Fruit fly (Drosophila melanogaster) whole organism, embryonic: Measurements from ENCODE around the gene Obp99c.

Source experiments
- Blimp-1 ChIP-seq: fragments of 200-800 bp; sonication (Bioruptor generic); optimal IDR thresholded peaks from 3 replicates; lab custom pipeline; 2018; ENCODE audit warnings: missing biosample characterization, missing genetic modification characterization, mild to moderate bottlenecking, moderate library complexity, missing genetic modification reagents
- CG10366 ChIP-seq: fragments of 200-800 bp; sonication (Bioruptor generic); IDR thresholded peaks from 2 replicates; pipeline ENCODE4 v1.3.6; 2022; ENCODE audit warnings: missing biosample characterization, missing genetic modification characterization
- CG11504 ChIP-seq: fragments of 200-800 bp; sonication (Bioruptor generic); optimal IDR thresholded peaks from 3 replicates; lab custom pipeline; 2019; ENCODE audit warnings: missing biosample characterization, mild to moderate bottlenecking, missing genetic modification characterization, moderate library complexity
- CG11696 ChIP-seq: fragments of 200-800 bp; sonication (Bioruptor generic); IDR thresholded peaks from 2 replicates; pipeline ENCODE4 v1.3.6; 2022; ENCODE audit warnings: missing biosample characterization, missing genetic modification characterization
- CG12155 ChIP-seq: fragments of 200-800 bp; sonication (Bioruptor generic); optimal IDR thresholded peaks from 3 replicates; lab custom pipeline; 2016; ENCODE audit warnings: missing biosample characterization, missing genetic modification characterization
- CG1233 ChIP-seq: fragments of 200-800 bp; sonication (Bioruptor generic); optimal IDR thresholded peaks from 4 replicates; lab custom pipeline; 2018; ENCODE audit warnings: missing biosample characterization, mild to moderate bottlenecking, missing genetic modification characterization
- CG12391 ChIP-seq: fragments of 200-800 bp; sonication (Bioruptor generic); optimal IDR thresholded peaks from 3 replicates; lab custom pipeline; 2018; ENCODE audit warnings: missing biosample characterization, mild to moderate bottlenecking, missing genetic modification characterization, moderate library complexity
- CG14014 ChIP-seq: fragments of 200-800 bp; sonication (Bioruptor generic); IDR thresholded peaks from 2 replicates; pipeline ENCODE4 v1.3.6; 2022; ENCODE audit warnings: missing biosample characterization, missing genetic modification characterization
- CG15073 ChIP-seq: fragments of 200-800 bp; sonication (Bioruptor generic); optimal IDR thresholded peaks from 2 replicates; lab custom pipeline; 2016; ENCODE audit warnings: missing biosample characterization, missing genetic modification characterization
- CG16813 ChIP-seq: fragments of 200-800 bp; sonication (Bioruptor generic); IDR thresholded peaks from 3 replicates; pipeline ENCODE4 v1.3.6; 2022; ENCODE audit warnings: missing biosample characterization, missing genetic modification characterization; ENCODE audit not compliant: partially characterized antibody
- CG1792 ChIP-seq: fragments of 200-800 bp; sonication (Bioruptor generic); optimal IDR thresholded peaks from 2 replicates; lab custom pipeline; 2016; ENCODE audit warnings: missing biosample characterization, missing genetic modification characterization
- CG18262 ChIP-seq: fragments of 200-800 bp; optimal IDR thresholded peaks from 3 replicates; lab custom pipeline; 2019; ENCODE audit warnings: missing biosample characterization, mild to moderate bottlenecking, missing genetic modification characterization, moderate library complexity
- CG31388 ChIP-seq: fragments of 200-800 bp; sonication (Bioruptor generic); optimal IDR thresholded peaks from 2 replicates; lab custom pipeline; 2016; ENCODE audit warnings: missing biosample characterization, missing genetic modification characterization
- CG3163 ChIP-seq: fragments of 200-800 bp; sonication (Bioruptor generic); optimal IDR thresholded peaks from 3 replicates; lab custom pipeline; 2016; ENCODE audit warnings: missing biosample characterization, missing genetic modification characterization
- CG3281 ChIP-seq: fragments of 200-800 bp; sonication (Bioruptor generic); optimal IDR thresholded peaks from 3 replicates; lab custom pipeline; 2017; ENCODE audit warnings: missing biosample characterization, mild to moderate bottlenecking, missing genetic modification characterization
- CG4617 ChIP-seq: fragments of 200-800 bp; sonication (Bioruptor generic); optimal IDR thresholded peaks from 3 replicates; lab custom pipeline; 2016; ENCODE audit warnings: missing biosample characterization, missing genetic modification characterization, borderline replicate concordance
- CG4854 ChIP-seq: fragments of 200-800 bp; sonication (Bioruptor generic); optimal IDR thresholded peaks from 2 replicates; lab custom pipeline; 2016; ENCODE audit warnings: missing biosample characterization, missing genetic modification characterization, inconsistent platforms
- CG5245 ChIP-seq: fragments of 200-800 bp; sonication (Bioruptor generic); optimal IDR thresholded peaks from 3 replicates; lab custom pipeline; 2016; ENCODE audit warnings: missing biosample characterization, missing genetic modification characterization
- CG6272 ChIP-seq: fragments of 200-800 bp; sonication (Bioruptor generic); IDR thresholded peaks from 2 replicates; pipeline ENCODE4 v1.3.6; 2022; ENCODE audit warnings: missing biosample characterization, missing genetic modification characterization
- CG6689 ChIP-seq: fragments of 200-800 bp; sonication (Bioruptor generic); IDR thresholded peaks from 2 replicates; pipeline ENCODE4 v1.3.6; 2022; ENCODE audit warnings: missing biosample characterization, missing genetic modification characterization
- CG7556 ChIP-seq: fragments of 200-800 bp; sonication (Bioruptor generic); optimal IDR thresholded peaks from 2 replicates; lab custom pipeline; 2017; ENCODE audit warnings: missing biosample characterization, mild to moderate bottlenecking, missing genetic modification characterization
- CG7987 ChIP-seq: fragments of 200-800 bp; sonication (Bioruptor generic); optimal IDR thresholded peaks from 2 replicates; lab custom pipeline; 2018; ENCODE audit warnings: missing biosample characterization, mild to moderate bottlenecking, missing genetic modification characterization, moderate library complexity
- CG9609 ChIP-seq: fragments of 200-800 bp; sonication (Bioruptor generic); optimal IDR thresholded peaks from 3 replicates; lab custom pipeline; 2016; ENCODE audit warnings: missing biosample characterization, missing genetic modification characterization
- Dek ChIP-seq: fragments of 200-800 bp; sonication (Bioruptor generic); optimal IDR thresholded peaks from 3 replicates; lab custom pipeline; 2019; ENCODE audit warnings: missing biosample characterization, mild to moderate bottlenecking, missing genetic modification characterization, moderate library complexity
- Elba2 ChIP-seq: fragments of 200-800 bp; sonication (Bioruptor generic); optimal IDR thresholded peaks from 3 replicates; lab custom pipeline; 2016; ENCODE audit warnings: missing biosample characterization, missing genetic modification characterization
- HHEX ChIP-seq: fragments of 200-800 bp; sonication (Bioruptor generic); optimal IDR thresholded peaks from 3 replicates; lab custom pipeline; 2017; ENCODE audit warnings: missing biosample characterization, mild to moderate bottlenecking, missing genetic modification characterization, missing genetic modification reagents
- HLH4C ChIP-seq: fragments of 200-800 bp; sonication (Bioruptor generic); IDR thresholded peaks from 3 replicates; pipeline ENCODE4 v1.3.6; 2022; ENCODE audit warnings: missing biosample characterization, missing genetic modification characterization; ENCODE audit not compliant: partially characterized antibody
- Hmr ChIP-seq: fragments of 200-800 bp; sonication (Bioruptor generic); optimal IDR thresholded peaks from 3 replicates; lab custom pipeline; 2017; ENCODE audit warnings: mild to moderate bottlenecking, missing biosample characterization, missing genetic modification reagents, missing genetic modification characterization
- Kr ChIP-seq: fragments of 200-800 bp; sonication (Bioruptor generic); optimal IDR thresholded peaks from 2 replicates; lab custom pipeline; 2017; ENCODE audit warnings: missing biosample characterization, mild to moderate bottlenecking, missing genetic modification characterization
- Lhr ChIP-seq: fragments of 200-800 bp; sonication (Bioruptor generic); optimal IDR thresholded peaks from 3 replicates; lab custom pipeline; 2017; ENCODE audit warnings: mild to moderate bottlenecking, missing biosample characterization, missing genetic modification reagents, missing genetic modification characterization
- Med ChIP-seq: fragments of 200-800 bp; sonication (Bioruptor generic); peaks from one replicate; lab custom pipeline; 2016; ENCODE audit warnings: missing biosample characterization, missing genetic modification characterization, mild to moderate bottlenecking, inconsistent platforms, moderate library complexity
- NFAT ChIP-seq: fragments of 200-800 bp; sonication (Bioruptor generic); IDR thresholded peaks from 2 replicates; pipeline ENCODE4 v1.3.6; 2022; ENCODE audit warnings: missing biosample characterization, missing genetic modification characterization
- NK7.1 ChIP-seq: fragments of 200-800 bp; sonication (Bioruptor generic); optimal IDR thresholded peaks from 3 replicates; lab custom pipeline; 2016; ENCODE audit warnings: missing biosample characterization, missing genetic modification characterization
- Neu2 ChIP-seq: fragments of 200-800 bp; sonication (Bioruptor generic); optimal IDR thresholded peaks from 3 replicates; lab custom pipeline; 2016; ENCODE audit warnings: missing biosample characterization, missing genetic modification characterization, borderline replicate concordance
- Oaz ChIP-seq: fragments of 200-800 bp; sonication (Bioruptor generic); IDR thresholded peaks from 2 replicates; pipeline ENCODE4 v1.3.6; 2022; ENCODE audit warnings: missing biosample characterization, missing genetic modification characterization
- Sry-δ ChIP-seq: fragments of 200-800 bp; sonication (Bioruptor generic); optimal IDR thresholded peaks from 2 replicates; lab custom pipeline; 2016; ENCODE audit warnings: missing biosample characterization, missing genetic modification characterization
- Usf ChIP-seq: fragments of 200-800 bp; sonication (Bioruptor generic); optimal IDR thresholded peaks from 2 replicates; lab custom pipeline; 2017; ENCODE audit warnings: missing genotype, missing biosample characterization, missing genetic modification characterization
- cad ChIP-seq: fragments of >200 bp; optimal IDR thresholded peaks from 2 replicates; lab custom pipeline; 2017; ENCODE audit warnings: missing biosample characterization, missing genetic modification characterization
- cas ChIP-seq: fragments of 200-800 bp; sonication (Bioruptor generic); IDR thresholded peaks from 2 replicates; pipeline ENCODE4 v1.3.6; 2022; ENCODE audit warnings: missing biosample characterization, missing genetic modification characterization
- dysf ChIP-seq: fragments of 200-800 bp; sonication (Bioruptor generic); IDR thresholded peaks from 3 replicates; pipeline ENCODE4 v1.3.6; 2022; ENCODE audit warnings: missing biosample characterization, missing genetic modification characterization
- fd64A ChIP-seq: fragments of 200-800 bp; sonication (Bioruptor generic); optimal IDR thresholded peaks from 3 replicates; lab custom pipeline; 2018; ENCODE audit warnings: missing biosample characterization, mild to moderate bottlenecking, missing genetic modification characterization
- gem ChIP-seq: fragments of 200-800 bp; sonication (Bioruptor generic); optimal IDR thresholded peaks from 2 replicates; lab custom pipeline; 2019; ENCODE audit warnings: missing biosample characterization, mild to moderate bottlenecking, missing genetic modification characterization, moderate library complexity
- gro ChIP-seq: fragments of 200-800 bp; sonication (Bioruptor generic); optimal IDR thresholded peaks from 2 replicates; lab custom pipeline; 2016; ENCODE audit warnings: missing biosample characterization, missing genetic modification characterization
- gsb ChIP-seq: fragments of 200-800 bp; sonication (Bioruptor generic); IDR thresholded peaks from 2 replicates; pipeline ENCODE4 v1.3.6; 2022; ENCODE audit warnings: missing biosample characterization, missing genetic modification characterization
- kay ChIP-seq: fragments of 200-800 bp; sonication (Bioruptor generic); optimal IDR thresholded peaks from 2 replicates; lab custom pipeline; 2016; ENCODE audit warnings: missing biosample characterization, missing genetic modification characterization
- kni ChIP-seq: fragments of 200-800 bp; sonication (Bioruptor generic); optimal IDR thresholded peaks from 3 replicates; lab custom pipeline; 2017; ENCODE audit warnings: mild to moderate bottlenecking, missing biosample characterization, missing genetic modification reagents, missing genetic modification characterization
- mirr ChIP-seq: fragments of 200-800 bp; sonication (Bioruptor generic); optimal IDR thresholded peaks from 3 replicates; lab custom pipeline; 2018; ENCODE audit warnings: missing biosample characterization, mild to moderate bottlenecking, missing genetic modification characterization
- peb ChIP-seq: fragments of 200-800 bp; sonication (Bioruptor generic); IDR thresholded peaks from 2 replicates; pipeline ENCODE4 v1.3.6; 2022; ENCODE audit warnings: missing biosample characterization, missing genetic modification characterization
- pita ChIP-seq: fragments of 200-800 bp; sonication (Bioruptor generic); optimal IDR thresholded peaks from 2 replicates; lab custom pipeline; 2017; ENCODE audit warnings: missing biosample characterization, mild to moderate bottlenecking, missing genetic modification characterization
- scrt ChIP-seq: fragments of 200-800 bp; sonication (Bioruptor generic); optimal IDR thresholded peaks from 2 replicates; lab custom pipeline; 2018; ENCODE audit warnings: missing biosample characterization, mild to moderate bottlenecking, missing genetic modification characterization, moderate library complexity
- sim ChIP-seq: fragments of 200-800 bp; sonication (Bioruptor generic); IDR thresholded peaks from 2 replicates; pipeline ENCODE4 v1.3.6; 2022; ENCODE audit warnings: missing biosample characterization, missing genetic modification characterization
- tup ChIP-seq: fragments of 200-800 bp; sonication (Bioruptor generic); optimal IDR thresholded peaks from 2 replicates; lab custom pipeline; 2016; ENCODE audit warnings: missing biosample characterization, mild to moderate bottlenecking, missing genetic modification characterization, moderate library complexity

The Obp99c gene

DNA sequence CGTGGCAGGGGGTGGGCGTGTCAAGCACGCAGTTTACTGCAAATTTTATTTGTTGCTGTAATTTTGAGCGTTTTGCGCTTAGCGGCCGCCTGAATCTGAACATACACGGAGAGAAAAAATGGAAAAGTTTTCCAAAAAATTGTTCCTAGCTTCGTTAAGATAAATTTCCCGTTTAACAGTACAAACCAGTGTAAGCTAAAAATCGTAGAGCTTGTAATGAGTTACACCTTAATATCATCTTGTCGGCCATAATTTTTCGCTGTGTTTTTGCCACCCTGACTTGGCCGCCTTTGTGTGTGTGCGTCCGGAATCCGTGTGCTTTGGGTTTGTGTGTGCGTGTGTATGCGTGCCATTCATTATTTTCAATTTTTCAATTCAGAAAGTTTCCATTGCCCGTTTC is 37.6 kb downstream of the Obp99c start (continued):
- TF ChIP-seq CG7556 (GFP tag; lab: Kevin White, UChicago) (peak; percentile 60), sim (GFP tag; lab: Robert Waterston, UW) (no peak), kay (GFP tag; lab: Kevin White, UChicago) (no peak), dysf (GFP tag; lab: Robert Waterston, UW) (peak; percentile 45; the same call in 1 of the 3 replicates), CG7987 (GFP tag; lab: Kevin White, UChicago) (no peak), HLH4C (GFP tag; lab: Robert Waterston, UW) (no peak), CG10366 (GFP tag; lab: Robert Waterston, UW) (peak; percentile 18; the same call in 1 of the 2 replicates), pita (GFP tag; lab: Kevin White, UChicago) (no peak), Kr (GFP tag; lab: Kevin White, UChicago) (no peak), CG1792 (GFP tag; lab: Kevin White, UChicago) (no peak), CG12391 (tag; lab: Kevin White, UChicago) (peak; percentile 35), CG4617 (GFP tag; lab: Kevin White, UChicago) (no peak), Elba2 (GFP tag; lab: Kevin White, UChicago) (no peak), CG4854 (GFP tag; lab: Kevin White, UChicago) (no peak), tup (GFP tag; lab: Kevin White, UChicago) (no peak), CG3281 (GFP tag; lab: Kevin White, UChicago) (peak; percentile 56), NFAT (GFP tag; lab: Robert Waterston, UW) (no peak), gsb (GFP tag; lab: Robert Waterston, UW) (no peak), CG14014 (GFP tag; lab: Robert Waterston, UW) (no peak), gro (GFP tag; lab: Kevin White, UChicago) (no peak), Neu2 (no peak), Sry-δ (GFP tag; lab: Kevin White, UChicago) (no peak), NK7.1 (GFP tag; lab: Kevin White, UChicago) (no peak), CG11696 (no peak), gem (tag; lab: Kevin White, UChicago) (peak; percentile 52), Med (peak; percentile 79), Oaz (GFP tag; lab: Robert Waterston, UW) (no peak), CG15073 (GFP tag; lab: Kevin White, UChicago) (no peak), CG11504 (peak; percentile 64), CG9609 (GFP tag; lab: Kevin White, UChicago) (no peak), CG31388 (GFP tag; lab: Kevin White, UChicago) (no peak), CG12155 (GFP tag; lab: Kevin White, UChicago) (no peak), kni (GFP tag; lab: Kevin White, UChicago) (no peak), CG1233 (GFP tag; lab: Kevin White, UChicago) (peak; percentile 14), CG18262 (tag; lab: Kevin White, UChicago) (no peak), cad (no peak), CG3163 (GFP tag; lab: Kevin White, UChicago) (no peak), scrt (peak; percentile 41), HHEX (GFP tag; lab: Kevin White, UChicago) (peak; percentile 29), Lhr (GFP tag; lab: Kevin White, UChicago) (no peak), peb (GFP tag; lab: Robert Waterston, UW) (no peak), CG16813 (GFP tag; lab: Robert Waterston, UW) (no peak), Blimp-1 (GFP tag; lab: Kevin White, UChicago) (peak; percentile 12), CG6272 (GFP tag; lab: Robert Waterston, UW) (no peak), mirr (GFP tag; lab: Kevin White, UChicago) (no peak), CG5245 (GFP tag; lab: Kevin White, UChicago) (no peak), CG6689 (GFP tag; lab: Robert Waterston, UW) (no peak), fd64A (GFP tag; lab: Kevin White, UChicago) (no peak), Hmr (GFP tag; lab: Kevin White, UChicago) (peak; percentile 60), cas (no peak), Dek (no peak), Usf (GFP tag; lab: Kevin White, UChicago) (no peak)
